Fruit fly (Drosophila melanogaster) whole organism, embryonic: ENCODE results near the gene CG15506.

Experiments used
- Atf3 ChIP-seq: fragments of 200-800 bp; sonication (Bioruptor generic); optimal IDR thresholded peaks from 3 replicates; lab custom pipeline; 2016; ENCODE audit warnings: missing biosample characterization, missing genetic modification characterization
- C15 ChIP-seq: fragments of 200-800 bp; sonication (Bioruptor generic); IDR thresholded peaks from 3 replicates; pipeline ENCODE4 v1.3.6; 2022; ENCODE audit warnings: missing biosample characterization, missing genetic modification characterization
- CG10366 ChIP-seq: fragments of 200-800 bp; sonication (Bioruptor generic); IDR thresholded peaks from 2 replicates; pipeline ENCODE4 v1.3.6; 2022; ENCODE audit warnings: missing biosample characterization, missing genetic modification characterization
- CG10959 ChIP-seq: fragments of 200-800 bp; sonication (Bioruptor generic); IDR thresholded peaks from 2 replicates; pipeline ENCODE4 v1.3.6; 2022; ENCODE audit warnings: missing biosample characterization, missing genetic modification characterization
- CG10979 ChIP-seq: fragments of 200-800 bp; sonication (Bioruptor generic); optimal IDR thresholded peaks from 2 replicates; lab custom pipeline; 2018; ENCODE audit warnings: missing biosample characterization, mild to moderate bottlenecking, missing genetic modification characterization, moderate library complexity
- CG11695 ChIP-seq: fragments of 200-800 bp; sonication (Bioruptor generic); IDR thresholded peaks from 3 replicates; pipeline ENCODE4 v1.3.6; 2022; ENCODE audit warnings: missing biosample characterization, missing genetic modification characterization
- CG12391 ChIP-seq: fragments of 200-800 bp; sonication (Bioruptor generic); optimal IDR thresholded peaks from 3 replicates; lab custom pipeline; 2018; ENCODE audit warnings: missing biosample characterization, mild to moderate bottlenecking, missing genetic modification characterization, moderate library complexity
- CG12942 ChIP-seq: fragments of 200-800 bp; sonication (Bioruptor generic); optimal IDR thresholded peaks from 3 replicates; lab custom pipeline; 2016; ENCODE audit warnings: missing biosample characterization, missing genetic modification characterization
- CG13123 ChIP-seq: fragments of 200-800 bp; sonication (Bioruptor generic); optimal IDR thresholded peaks from 2 replicates; lab custom pipeline; 2016; ENCODE audit warnings: missing biosample characterization, missing genetic modification characterization
- CG13775 ChIP-seq: fragments of 200-800 bp; sonication (Bioruptor generic); optimal IDR thresholded peaks from 3 replicates; lab custom pipeline; 2017; ENCODE audit warnings: missing biosample characterization, mild to moderate bottlenecking, missing genetic modification characterization
- CG14441 ChIP-seq: fragments of 200-800 bp; sonication (Bioruptor generic); IDR thresholded peaks from 2 replicates; pipeline ENCODE4 v1.3.6; 2022; ENCODE audit warnings: missing biosample characterization, missing genetic modification characterization
- CG1602 ChIP-seq: fragments of 200-800 bp; sonication (Bioruptor generic); optimal IDR thresholded peaks from 3 replicates; lab custom pipeline; 2016; ENCODE audit warnings: missing biosample characterization, missing genetic modification characterization
- CG1603 ChIP-seq: fragments of 200-800 bp; sonication (Bioruptor generic); optimal IDR thresholded peaks from 2 replicates; lab custom pipeline; 2019; ENCODE audit warnings: missing biosample characterization, mild to moderate bottlenecking, missing genetic modification characterization, moderate library complexity
- CG16815 ChIP-seq: fragments of 200-800 bp; sonication (Bioruptor generic); optimal IDR thresholded peaks from 3 replicates; lab custom pipeline; 2017; ENCODE audit warnings: missing biosample characterization, mild to moderate bottlenecking, missing genetic modification characterization
- CG17568 ChIP-seq: fragments of 200-800 bp; sonication (Bioruptor generic); optimal IDR thresholded peaks from 2 replicates; lab custom pipeline; 2018; ENCODE audit warnings: missing biosample characterization, mild to moderate bottlenecking, missing genetic modification characterization, moderate library complexity
- CG1792 ChIP-seq: fragments of 200-800 bp; sonication (Bioruptor generic); optimal IDR thresholded peaks from 2 replicates; lab custom pipeline; 2016; ENCODE audit warnings: missing biosample characterization, missing genetic modification characterization
- CG2875 ChIP-seq: fragments of 200-800 bp; sonication (Bioruptor generic); optimal IDR thresholded peaks from 2 replicates; lab custom pipeline; 2017; ENCODE audit warnings: missing biosample characterization, mild to moderate bottlenecking, missing genetic modification characterization, missing genetic modification reagents
- CG34422 ChIP-seq: fragments of 200-800 bp; sonication (Bioruptor generic); IDR thresholded peaks from 3 replicates; pipeline ENCODE4 v1.3.6; 2022; ENCODE audit warnings: missing biosample characterization, missing genetic modification characterization
- CG3838 ChIP-seq: fragments of 200-800 bp; sonication (Bioruptor generic); optimal IDR thresholded peaks from 3 replicates; lab custom pipeline; 2016; ENCODE audit warnings: missing biosample characterization, missing genetic modification characterization
- CG4360 ChIP-seq: fragments of 200-800 bp; sonication (Bioruptor generic); IDR thresholded peaks from 2 replicates; pipeline ENCODE4 v1.3.6; 2022; ENCODE audit warnings: missing biosample characterization, missing genetic modification characterization
- CG4424 ChIP-seq: fragments of 200-800 bp; sonication (Bioruptor generic); optimal IDR thresholded peaks from 3 replicates; lab custom pipeline; 2016; ENCODE audit warnings: missing biosample characterization, missing genetic modification characterization
- CG4707 ChIP-seq: fragments of 200-800 bp; sonication (Bioruptor generic); optimal IDR thresholded peaks from 2 replicates; lab custom pipeline; 2018; ENCODE audit warnings: missing biosample characterization, mild to moderate bottlenecking, missing genetic modification characterization, moderate library complexity
- CG6791 ChIP-seq: fragments of 200-800 bp; sonication (Bioruptor generic); IDR thresholded peaks from 3 replicates; pipeline ENCODE4 v1.3.6; 2022; ENCODE audit warnings: missing biosample characterization, missing genetic modification characterization; ENCODE audit not compliant: partially characterized antibody
- CHES-1-like ChIP-seq: fragments of 200-800 bp; sonication (Bioruptor generic); optimal IDR thresholded peaks from 2 replicates; lab custom pipeline; 2016; ENCODE audit warnings: missing biosample characterization, missing genetic modification characterization
- Camta ChIP-seq: fragments of 200-800 bp; sonication (Bioruptor generic); optimal IDR thresholded peaks from 2 replicates; lab custom pipeline; 2016; ENCODE audit warnings: missing biosample characterization, missing genetic modification characterization
- Chrac-16 ChIP-seq: fragments of 200-800 bp; sonication (Bioruptor generic); optimal IDR thresholded peaks from 3 replicates; lab custom pipeline; 2016; ENCODE audit warnings: missing biosample characterization, missing genetic modification characterization
- Dp ChIP-seq: fragments of 200-800 bp; sonication (Bioruptor generic); optimal IDR thresholded peaks from 2 replicates; lab custom pipeline; 2018; ENCODE audit warnings: missing biosample characterization, mild to moderate bottlenecking, missing genetic modification characterization, moderate library complexity
- E2f2 ChIP-seq: fragments of 200-800 bp; sonication (Bioruptor generic); IDR thresholded peaks from 2 replicates; pipeline ENCODE4 v1.3.6; 2022; ENCODE audit warnings: missing biosample characterization, missing genetic modification characterization
- Fer3 ChIP-seq: fragments of 200-800 bp; sonication (Bioruptor generic); optimal IDR thresholded peaks from 2 replicates; lab custom pipeline; 2018; ENCODE audit warnings: missing biosample characterization, mild to moderate bottlenecking, missing genetic modification characterization, moderate library complexity
- H15 ChIP-seq: fragments of 200-800 bp; sonication (Bioruptor generic); IDR thresholded peaks from 3 replicates; pipeline ENCODE4 v1.3.6; 2022; ENCODE audit warnings: missing biosample characterization, missing genetic modification characterization
- HmgZ ChIP-seq: fragments of 200-800 bp; sonication (Bioruptor generic); optimal IDR thresholded peaks from 2 replicates; lab custom pipeline; 2018; ENCODE audit warnings: missing biosample characterization, mild to moderate bottlenecking, missing genetic modification characterization
- Hr3 ChIP-seq: fragments of 200-800 bp; sonication (Bioruptor generic); optimal IDR thresholded peaks from 3 replicates; lab custom pipeline; 2016; ENCODE audit warnings: missing biosample characterization, missing genetic modification characterization
- Hsf ChIP-seq: fragments of 200-800 bp; sonication (Bioruptor generic); optimal IDR thresholded peaks from 3 replicates; lab custom pipeline; 2016; ENCODE audit warnings: missing biosample characterization, missing genetic modification characterization
- Max ChIP-seq: fragments of 200-800 bp; sonication (Bioruptor generic); optimal IDR thresholded peaks from 2 replicates; lab custom pipeline; 2016; ENCODE audit warnings: missing biosample characterization, mild to moderate bottlenecking, missing genetic modification characterization
- Nf-YC ChIP-seq: fragments of 200-800 bp; optimal IDR thresholded peaks from 3 replicates; lab custom pipeline; 2019; ENCODE audit warnings: missing biosample characterization, mild to moderate bottlenecking, missing genetic modification characterization, moderate library complexity
- PHDP ChIP-seq: fragments of 200-800 bp; sonication (Bioruptor generic); optimal IDR thresholded peaks from 3 replicates; lab custom pipeline; 2018; ENCODE audit warnings: missing biosample characterization, mild to moderate bottlenecking, missing genetic modification characterization, moderate library complexity
- TFAM ChIP-seq: fragments of 200-800 bp; sonication (Bioruptor generic); optimal IDR thresholded peaks from 2 replicates; lab custom pipeline; 2017; ENCODE audit warnings: missing biosample characterization, missing genetic modification characterization, inconsistent platforms
- aop ChIP-seq: fragments of 200-800 bp; sonication (Bioruptor generic); IDR thresholded peaks from 2 replicates; pipeline ENCODE4 v1.3.6; 2022; ENCODE audit warnings: missing biosample characterization, missing genetic modification characterization
- chm ChIP-seq: fragments of 200-800 bp; sonication (Bioruptor generic); IDR thresholded peaks from 2 replicates; pipeline ENCODE4 v1.3.6; 2022; ENCODE audit warnings: missing biosample characterization, missing genetic modification characterization
- corto ChIP-seq: fragments of 200-800 bp; sonication (Bioruptor generic); optimal IDR thresholded peaks from 2 replicates; lab custom pipeline; 2016; ENCODE audit warnings: missing biosample characterization, mild to moderate bottlenecking, missing genetic modification characterization, moderate library complexity
- fd96Cb ChIP-seq: fragments of 200-800 bp; sonication (Bioruptor generic); optimal IDR thresholded peaks from 2 replicates; lab custom pipeline; 2018; ENCODE audit warnings: missing biosample characterization, mild to moderate bottlenecking, missing genetic modification characterization, moderate library complexity
- ken ChIP-seq: fragments of 200-800 bp; sonication (Bioruptor generic); IDR thresholded peaks from 3 replicates; pipeline ENCODE4 v1.3.6; 2022; ENCODE audit warnings: missing biosample characterization, missing genetic modification characterization
- luna ChIP-seq: fragments of 200-800 bp; sonication (Bioruptor generic); optimal IDR thresholded peaks from 2 replicates; lab custom pipeline; 2016; ENCODE audit warnings: missing biosample characterization, missing genetic modification characterization
- nmo ChIP-seq: fragments of 200-800 bp; sonication (Bioruptor generic); optimal IDR thresholded peaks from 2 replicates; lab custom pipeline; 2018; ENCODE audit warnings: missing biosample characterization, mild to moderate bottlenecking, missing genetic modification characterization, moderate library complexity
- pum ChIP-seq: fragments of 200-800 bp; sonication (Bioruptor generic); optimal IDR thresholded peaks from 2 replicates; lab custom pipeline; 2016; ENCODE audit warnings: missing biosample characterization, missing genetic modification characterization
- rib ChIP-seq: fragments of 200-800 bp; sonication (Bioruptor generic); IDR thresholded peaks from 2 replicates; pipeline ENCODE4 v1.3.6; 2022; ENCODE audit warnings: missing biosample characterization, missing genetic modification characterization
- row ChIP-seq: fragments of 200-800 bp; sonication (Bioruptor generic); IDR thresholded peaks from 3 replicates; pipeline ENCODE4 v1.3.6; 2022; ENCODE audit warnings: missing biosample characterization, missing genetic modification characterization
- run ChIP-seq: fragments of 200-800 bp; sonication (Bioruptor generic); optimal IDR thresholded peaks from 3 replicates; lab custom pipeline; 2018; ENCODE audit warnings: missing biosample characterization, mild to moderate bottlenecking, missing genetic modification characterization
- sqz ChIP-seq: fragments of 200-800 bp; sonication (Bioruptor generic); optimal IDR thresholded peaks from 3 replicates; lab custom pipeline; 2018; ENCODE audit warnings: missing biosample characterization, mild to moderate bottlenecking, missing genetic modification characterization
- tgo ChIP-seq: fragments of 200-800 bp; sonication (Bioruptor generic); IDR thresholded peaks from 3 replicates; pipeline ENCODE4 v1.3.6; 2022; ENCODE audit warnings: missing biosample characterization, missing genetic modification characterization
- usp ChIP-seq: fragments of >200 bp; optimal IDR thresholded peaks from 2 replicates; lab custom pipeline; 2017; ENCODE audit warnings: missing biosample characterization, missing genetic modification characterization
- zen2 ChIP-seq: fragments of 200-800 bp; sonication (Bioruptor generic); IDR thresholded peaks from 3 replicates; pipeline ENCODE4 v1.3.6; 2022; ENCODE audit warnings: missing biosample characterization, missing genetic modification characterization; ENCODE audit not compliant: partially characterized antibody

The CG15506 gene

DNA sequence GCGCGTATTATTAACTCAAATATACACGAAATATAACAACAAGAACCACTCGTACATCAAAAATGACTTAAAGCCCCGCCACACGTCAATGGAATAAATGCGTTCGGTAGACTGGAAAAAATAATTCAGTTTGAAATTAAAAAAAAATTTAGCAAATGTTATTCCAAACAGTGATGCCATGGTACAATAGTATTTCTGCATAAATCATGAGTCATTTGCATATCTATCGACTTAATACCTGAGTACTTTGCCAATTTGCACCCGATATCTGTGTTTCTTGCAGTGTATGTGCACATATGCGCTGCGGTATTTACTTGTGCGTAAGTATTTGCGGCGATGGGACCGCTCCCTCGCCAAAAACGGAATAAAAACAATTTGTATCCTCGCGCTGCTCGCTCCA lies 44.7 kb downstream of the CG15506 start (continued):
- no peak for TF ChIP-seq TFAM (GFP tag; lab: Kevin White, UChicago)
- TF ChIP-seq CG4424 (GFP tag; lab: Kevin White, UChicago) = peak; percentile 52
- no peak for TF ChIP-seq CG34422 (GFP tag; lab: Robert Waterston, UW)
- no peak for TF ChIP-seq aop
- no peak for TF ChIP-seq CG1602
- TF ChIP-seq corto (GFP tag; lab: Kevin White, UChicago) = peak; percentile 82
- TF ChIP-seq CHES-1-like (GFP tag; lab: Kevin White, UChicago) = no peak
- 0 out of 3 replicates have a peak, but pooled peaks have one; percentile 37 for TF ChIP-seq CG11695 (GFP tag; lab: Robert Waterston, UW)
- TF ChIP-seq chm = no peak
- TF ChIP-seq Fer3 (tag; lab: Kevin White, UChicago) = no peak
- no peak for TF ChIP-seq zen2
- 0 out of 2 replicates have a peak, but pooled peaks have one; percentile 10 for TF ChIP-seq E2f2 (GFP tag; lab: Robert Waterston, UW)
- TF ChIP-seq CG13775 (GFP tag; lab: Kevin White, UChicago) = peak; percentile 24
- TF ChIP-seq ken (GFP tag; lab: Robert Waterston, UW) = no peak
- TF ChIP-seq C15 (GFP tag; lab: Robert Waterston, UW) = 0 out of 3 replicates have a peak, but pooled peaks have one; percentile 40
- TF ChIP-seq Chrac-16 (GFP tag; lab: Kevin White, UChicago) = peak; percentile 26
- no peak for TF ChIP-seq luna (GFP tag; lab: Kevin White, UChicago)
- TF ChIP-seq CG1792 (GFP tag; lab: Kevin White, UChicago) = peak; percentile 38
- TF ChIP-seq CG2875 = no peak
- TF ChIP-seq CG10979 (tag; lab: Kevin White, UChicago) = peak; percentile 23
- TF ChIP-seq H15 = no peak
- peak; percentile 13 for TF ChIP-seq CG12391 (tag; lab: Kevin White, UChicago)
- TF ChIP-seq pum (GFP tag; lab: Kevin White, UChicago) = peak; percentile 6
- TF ChIP-seq tgo (GFP tag; lab: Robert Waterston, UW) = peak; percentile 37; the same call in 1 of the 3 replicates
- TF ChIP-seq CG14441 (GFP tag; lab: Robert Waterston, UW) = 0 out of 2 replicates have a peak, but pooled peaks have one; percentile 21
- TF ChIP-seq Hr3 (GFP tag; lab: Kevin White, UChicago) = peak; percentile 6
- TF ChIP-seq Max (GFP tag; lab: Kevin White, UChicago) = no peak
- TF ChIP-seq nmo (GFP tag; lab: Kevin White, UChicago) = peak; percentile 13
- peak; percentile 13 for TF ChIP-seq CG16815 (GFP tag; lab: Kevin White, UChicago)
- no peak for TF ChIP-seq CG17568
- no peak for TF ChIP-seq CG4360 (GFP tag; lab: Robert Waterston, UW)
- TF ChIP-seq CG12942 (GFP tag; lab: Kevin White, UChicago) = no peak
- peak; percentile 55 for TF ChIP-seq row (GFP tag; lab: Robert Waterston, UW)
- TF ChIP-seq CG10959 (GFP tag; lab: Robert Waterston, UW) = no peak
- TF ChIP-seq Camta = no peak
- TF ChIP-seq Nf-YC (tag; lab: Kevin White, UChicago) = no peak
- no peak for TF ChIP-seq CG3838 (GFP tag; lab: Kevin White, UChicago)
- TF ChIP-seq run = no peak
- TF ChIP-seq CG1603 (tag; lab: Kevin White, UChicago) = peak; percentile 55
- no peak for TF ChIP-seq CG13123 (GFP tag; lab: Kevin White, UChicago)
- TF ChIP-seq Hsf (GFP tag; lab: Kevin White, UChicago) = peak; percentile 32
- TF ChIP-seq CG10366 (GFP tag; lab: Robert Waterston, UW) = no peak
- TF ChIP-seq usp (GFP tag; lab: Kevin White, UChicago) = no peak
- TF ChIP-seq sqz = no peak
- peak; percentile 14 for TF ChIP-seq Atf3
- TF ChIP-seq PHDP (tag; lab: Kevin White, UChicago) = peak; percentile 26
- no peak for TF ChIP-seq CG6791 (GFP tag; lab: Robert Waterston, UW)
- TF ChIP-seq CG4707 (GFP tag; lab: Kevin White, UChicago) = no peak
- TF ChIP-seq Dp = no peak
- no peak for TF ChIP-seq rib (GFP tag; lab: Robert Waterston, UW)
- TF ChIP-seq HmgZ (tag; lab: Kevin White, UChicago) = no peak
- peak; percentile 33 for TF ChIP-seq fd96Cb (tag; lab: Kevin White, UChicago)
